Worm (Caenorhabditis elegans) whole organism, young adult: ENCODE measurements around the gene nhr-157.

ENCODE experiments used
- B0019.2 ChIP-seq: fragments of 200-800 bp; sonication (Bioruptor generic); conservative IDR thresholded peaks from 2 replicates; pipeline ENCODE4 v1.3.6; 2022; ENCODE audit warnings: missing genetic modification reagents, missing genetic modification characterization, missing compliant biosample characterization
- B0035.1 ChIP-seq: sonication (generic microtip); optimal IDR thresholded peaks from 2 replicates; lab custom pipeline; 2016; ENCODE audit warnings: missing genetic modification characterization, mild to moderate bottlenecking, missing compliant biosample characterization, missing genotype, missing genetic modification reagents
- C06A6.2 ChIP-seq: fragments of 200-800 bp; sonication (Bioruptor generic); conservative IDR thresholded peaks from 2 replicates; pipeline ENCODE4 v1.3.6; 2022; ENCODE audit warnings: missing genetic modification characterization, missing compliant biosample characterization
- F52B5.7 ChIP-seq: sonication (generic microtip); optimal IDR thresholded peaks from 2 replicates; lab custom pipeline; 2016; ENCODE audit warnings: mild to moderate bottlenecking, missing genetic modification characterization, missing compliant biosample characterization
- F55B11.4 ChIP-seq: sonication (generic microtip); optimal IDR thresholded peaks from 2 replicates; lab custom pipeline; 2016; ENCODE audit warnings: missing compliant biosample characterization, missing genetic modification characterization, borderline replicate concordance; ENCODE audit not compliant: insufficient read depth
- F57C9.4 ChIP-seq: sonication (generic microtip); optimal IDR thresholded peaks from 2 replicates; lab custom pipeline; 2017; ENCODE audit warnings: mild to moderate bottlenecking, missing genetic modification characterization, missing compliant biosample characterization
- K11D2.4 ChIP-seq: fragments of 200-800 bp; sonication (Bioruptor generic); IDR thresholded peaks from 2 replicates; pipeline ENCODE4 v1.3.6; 2022; ENCODE audit warnings: missing genetic modification reagents, missing genetic modification characterization, missing compliant biosample characterization
- T07F8.4 ChIP-seq: sonication (generic microtip); optimal IDR thresholded peaks from 2 replicates; lab custom pipeline; 2016; ENCODE audit warnings: mild to moderate bottlenecking, missing genetic modification characterization, moderate library complexity, missing compliant biosample characterization
- Y56A3A.18 ChIP-seq: fragments of 200-800 bp; sonication (Bioruptor generic); IDR thresholded peaks from 2 replicates; pipeline ENCODE4 v1.3.6; 2022; ENCODE audit warnings: missing genetic modification reagents, missing genetic modification characterization, missing compliant biosample characterization
- attf-3 ChIP-seq: fragments of 200-800 bp; sonication (Bioruptor generic); conservative IDR thresholded peaks from 2 replicates; pipeline ENCODE4 v1.3.6; 2022; ENCODE audit warnings: missing genetic modification reagents, missing genetic modification characterization, missing compliant biosample characterization
- bed-1 ChIP-seq: fragments of 200-800 bp; sonication (Bioruptor generic); IDR thresholded peaks from 2 replicates; pipeline ENCODE4 v1.3.6; 2022; ENCODE audit warnings: missing genetic modification reagents, missing genetic modification characterization, missing compliant biosample characterization
- cebp-1 ChIP-seq, 2 experiments: fragments of 200-800 bp in 1 of 2; sonication (Bioruptor generic) in 1 of 2; sonication (generic microtip) in 1 of 2; IDR thresholded peaks in 1 of 2; optimal IDR thresholded peaks in 1 of 2; 2 replicates each; pipeline versions ENCODE4 v1.3.6 to Lab custom; 2017 to 2022; ENCODE audit warnings: missing compliant biosample characterization in 2 of 2, missing genetic modification characterization in 2 of 2, mild to moderate bottlenecking in 1 of 2, missing genetic modification reagents in 1 of 2, moderate library complexity in 1 of 2
- ceh-58 ChIP-seq: fragments of 200-800 bp; sonication (Bioruptor generic); IDR thresholded peaks from 2 replicates; pipeline ENCODE4 v1.3.6; 2022; ENCODE audit warnings: missing genetic modification characterization, missing compliant biosample characterization
- ceh-91 ChIP-seq: fragments of 200-800 bp; sonication (Bioruptor generic); IDR thresholded peaks from 2 replicates; pipeline ENCODE4 v1.3.6; 2022; ENCODE audit warnings: missing genetic modification reagents, missing genetic modification characterization, missing compliant biosample characterization
- die-1 ChIP-seq: sonication (generic microtip); optimal IDR thresholded peaks from 2 replicates; lab custom pipeline; 2016; ENCODE audit warnings: missing genotype, mild to moderate bottlenecking, missing genetic modification characterization, missing compliant biosample characterization
- dpl-1 ChIP-seq: fragments of 150-350 bp; optimal IDR thresholded peaks from 2 replicates; lab custom pipeline; 2014; ENCODE audit warnings: missing biosample characterization, missing genetic modification reagents, missing genetic modification characterization
- egl-44 ChIP-seq: fragments of 200-800 bp; sonication (Bioruptor generic); IDR thresholded peaks from 2 replicates; pipeline ENCODE4 v1.3.6; 2022; ENCODE audit warnings: missing genetic modification reagents, missing genetic modification characterization, missing compliant biosample characterization
- ekl-4 ChIP-seq: fragments of 200-800 bp; sonication (Bioruptor generic); IDR thresholded peaks from 2 replicates; pipeline ENCODE4 v1.3.6; 2022; ENCODE audit warnings: missing genetic modification reagents, missing genetic modification characterization, missing compliant biosample characterization
- fkh-3 ChIP-seq: sonication (generic microtip); optimal IDR thresholded peaks from 2 replicates; lab custom pipeline; 2016; ENCODE audit warnings: mild to moderate bottlenecking, missing genetic modification characterization, missing compliant biosample characterization
- hlh-12 ChIP-seq: sonication (generic microtip); optimal IDR thresholded peaks from 2 replicates; lab custom pipeline; 2016; ENCODE audit warnings: missing genetic modification characterization, missing compliant biosample characterization
- let-607 ChIP-seq, 2 experiments: fragments of 200-800 bp in 1 of 2; sonication (Bioruptor generic) in 1 of 2; sonication (generic microtip) in 1 of 2; optimal IDR thresholded peaks; 2 replicates each; lab custom pipeline; 2016 to 2018; ENCODE audit warnings: mild to moderate bottlenecking in 2 of 2, missing compliant biosample characterization in 2 of 2, missing genetic modification characterization in 2 of 2, moderate library complexity in 2 of 2, missing genotype in 1 of 2
- madf-6 ChIP-seq: fragments of 200-800 bp; sonication (Bioruptor generic); IDR thresholded peaks from 2 replicates; pipeline ENCODE4 v1.3.6; 2022; ENCODE audit warnings: missing genetic modification reagents, missing genetic modification characterization, missing compliant biosample characterization
- mes-4 ChIP-seq: sonication (generic microtip); optimal IDR thresholded peaks from 2 replicates; lab custom pipeline; 2016; ENCODE audit warnings: missing genotype, missing genetic modification characterization, missing compliant biosample characterization
- nfya-2 ChIP-seq: fragments of 200-800 bp; sonication (Bioruptor generic); IDR thresholded peaks from 2 replicates; pipeline ENCODE4 v1.3.6; 2022; ENCODE audit warnings: missing genetic modification reagents, missing genetic modification characterization, missing compliant biosample characterization
- nhr-90 ChIP-seq: sonication (generic microtip); optimal IDR thresholded peaks from 2 replicates; lab custom pipeline; 2016; ENCODE audit warnings: missing genotype, mild to moderate bottlenecking, missing genetic modification characterization, missing compliant biosample characterization
- pbrm-1 ChIP-seq: fragments of 200-800 bp; sonication (Bioruptor generic); IDR thresholded peaks from 2 replicates; pipeline ENCODE4 v1.3.6; 2022; ENCODE audit warnings: missing genetic modification reagents, missing genetic modification characterization, missing compliant biosample characterization
- pha-4 ChIP-seq: fragments of 150-350 bp; sonication (generic microtip); optimal IDR thresholded peaks from 2 replicates; lab custom pipeline; 2014; ENCODE audit warnings: missing biosample characterization, missing genetic modification reagents, missing genetic modification characterization
- rcor-1 ChIP-seq: fragments of 200-800 bp; sonication (Bioruptor generic); IDR thresholded peaks from 2 replicates; pipeline ENCODE4 v1.3.6; 2022; ENCODE audit warnings: missing genetic modification reagents, missing genetic modification characterization, missing compliant biosample characterization
- unc-130 ChIP-seq: sonication (generic microtip); optimal IDR thresholded peaks from 2 replicates; lab custom pipeline; 2016; ENCODE audit warnings: missing genetic modification reagents, missing genetic modification characterization, missing compliant biosample characterization
- unc-62 ChIP-seq: fragments of 150-350 bp; optimal IDR thresholded peaks from 2 replicates; lab custom pipeline; 2014; ENCODE audit warnings: missing biosample characterization, missing genetic modification reagents, missing genetic modification characterization
- ztf-18 ChIP-seq: sonication (generic microtip); optimal IDR thresholded peaks from 2 replicates; lab custom pipeline; 2016; ENCODE audit warnings: missing genotype, mild to moderate bottlenecking, missing genetic modification characterization, missing compliant biosample characterization
- ztf-26 ChIP-seq: sonication (generic microtip); optimal IDR thresholded peaks from 2 replicates; lab custom pipeline; 2017; ENCODE audit warnings: missing genetic modification characterization, missing compliant biosample characterization
- ztf-28 ChIP-seq: fragments of 200-800 bp; sonication (Bioruptor generic); IDR thresholded peaks from 2 replicates; pipeline ENCODE4 v1.3.6; 2022; ENCODE audit warnings: missing genetic modification reagents, missing genetic modification characterization, missing compliant biosample characterization
- ztf-3 ChIP-seq: fragments of 200-800 bp; sonication (Bioruptor generic); optimal IDR thresholded peaks from 2 replicates; lab custom pipeline; 2018; ENCODE audit warnings: mild to moderate bottlenecking, missing genetic modification characterization, missing compliant biosample characterization

Gene nhr-157

ce11 chrV:3903424-3903823 is 34.6 kb upstream of the nhr-157 start:
- TF ChIP-seq F52B5.7 (tag; lab: Kevin White, UChicago) (no peak), T07F8.4 (tag; lab: Kevin White, UChicago) (no peak), ekl-4 (GFP tag; lab: Robert Waterston, UW) (no peak), unc-130 (GFP tag; lab: Kevin White, UChicago) (no peak), madf-6 (GFP tag; lab: Robert Waterston, UW) (no peak), let-607 (tag; optimal IDR thresholded peaks at IDR 0.05; lab: Kevin White, UChicago) (no peak), ztf-26 (tag; lab: Kevin White, UChicago) (no peak), dpl-1 (GFP tag; lab: Kevin White, UChicago) (no peak), ztf-28 (GFP tag; lab: Robert Waterston, UW) (no peak), die-1 (no peak), F55B11.4 (tag; lab: Kevin White, UChicago) (no peak), ceh-91 (GFP tag; lab: Robert Waterston, UW) (no peak), F57C9.4 (no peak), pbrm-1 (GFP tag; lab: Robert Waterston, UW) (no peak), ceh-58 (GFP tag; lab: Robert Waterston, UW) (no peak), rcor-1 (GFP tag; lab: Robert Waterston, UW) (no peak), bed-1 (no peak)

- no peak for TF ChIP-seq F52B5.7 (tag; lab: Kevin White, UChicago)
- TF ChIP-seq nhr-90, result no peak
- TF ChIP-seq unc-62 (GFP tag; lab: Kevin White, UChicago), result no peak
- no peak for TF ChIP-seq egl-44 (GFP tag; lab: Robert Waterston, UW)
- TF ChIP-seq, all 124 proteins: peak for 0
Measured at ce11 chrV:3902458-3903157, 33.8 kb upstream of the nhr-157 start, which contains the start of the genes str-229 and srh-190. TSS of gene str-229 (minus strand) at chrV:3902558. TSS of gene srh-190 (plus strand) at chrV:3903107.

- TF ChIP-seq cebp-1 (GFP tag; IDR thresholded peaks at IDR 0.05; lab: Robert Waterston, UW), result no peak
- TF ChIP-seq cebp-1 (tag; optimal IDR thresholded peaks at IDR 0.05; lab: Kevin White, UChicago), result no peak
- no peak for TF ChIP-seq unc-62 (GFP tag; lab: Kevin White, UChicago)
- no peak for TF ChIP-seq B0035.1 (tag; lab: Kevin White, UChicago)
- TF ChIP-seq hlh-12 (tag; lab: Kevin White, UChicago), result no peak
- TF ChIP-seq nfya-2, result no peak
- TF ChIP-seq attf-3 (GFP tag; lab: Robert Waterston, UW), result no peak
- TF ChIP-seq fkh-3, result no peak
- TF ChIP-seq C06A6.2 (GFP tag; lab: Robert Waterston, UW), result no peak
- TF ChIP-seq dpl-1 (GFP tag; lab: Kevin White, UChicago), result no peak
- no peak for TF ChIP-seq ztf-18 (tag; lab: Kevin White, UChicago)
- no peak for TF ChIP-seq mes-4 (tag; lab: Kevin White, UChicago)
- TF ChIP-seq ztf-3 (GFP tag; lab: Kevin White, UChicago), result no peak
- TF ChIP-seq pha-4 (tag; lab: Kevin White, UChicago), result no peak
- no peak for TF ChIP-seq B0019.2 (GFP tag; lab: Robert Waterston, UW)
- no peak for TF ChIP-seq Y56A3A.18 (GFP tag; lab: Robert Waterston, UW)
- no peak for TF ChIP-seq K11D2.4 (GFP tag; lab: Robert Waterston, UW)
Measured at ce11 chrV:3900102-3900501, 31.3 kb upstream of the nhr-157 start, which contains the start of gene irld-22. TSS of gene irld-22 (minus strand) at chrV:3900202.
